Worm (Caenorhabditis elegans): ENCODE data around the gene T09F5.20.
"Not testable (repeated sequence)": the region's sequence is repeated elsewhere in the genome, so short reads cannot be mapped to it uniquely, and the experiment has no call there.

The T09F5.20 gene

DNA sequence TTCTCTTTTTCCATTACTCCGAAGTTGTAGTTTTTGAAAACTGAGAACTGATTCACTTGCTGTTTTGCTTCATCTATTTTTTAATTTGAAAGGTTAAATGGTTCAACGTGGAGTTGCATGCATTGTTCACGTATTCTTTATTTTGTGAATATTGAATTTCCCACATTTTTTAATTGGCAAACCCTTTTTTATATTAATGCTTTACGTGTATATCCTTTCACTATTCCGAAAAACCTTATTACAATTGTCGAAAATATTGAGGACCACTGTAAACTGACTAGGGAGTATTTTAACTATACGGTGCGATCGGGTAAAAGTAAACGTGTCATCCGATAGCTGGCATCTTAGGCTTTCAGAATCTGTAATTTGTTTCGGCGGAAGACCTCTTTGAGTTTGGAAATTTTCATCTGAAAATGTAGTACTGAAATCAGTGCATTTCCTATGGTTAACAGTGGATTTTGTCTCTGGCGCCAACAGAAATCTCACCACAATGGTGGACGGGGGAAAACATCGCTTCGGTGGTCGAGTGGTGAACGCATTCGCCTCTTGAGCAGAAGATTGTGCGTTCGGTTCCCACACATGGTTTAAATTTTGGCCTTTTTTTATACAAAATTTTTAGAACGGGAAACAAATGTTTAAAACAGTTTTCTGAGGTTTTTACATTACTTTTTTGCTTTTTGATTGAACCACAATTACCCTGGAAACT, 41.6 kb downstream of the T09F5.20 start, which contains the start of gene C01G10.14:
C01G10.14 (minus strand) TSS at position 51 of the 706 bp plus-strand sequence.
- TF ChIP-seq mab-9 (GFP tag; IDR thresholded peaks at IDR 0.05); ceh-63 (GFP tag; optimal IDR thresholded peaks at IDR 0.05); nhr-12 (tag; optimal IDR thresholded peaks at IDR 0.05): not testable (repeated sequence)

DNA sequence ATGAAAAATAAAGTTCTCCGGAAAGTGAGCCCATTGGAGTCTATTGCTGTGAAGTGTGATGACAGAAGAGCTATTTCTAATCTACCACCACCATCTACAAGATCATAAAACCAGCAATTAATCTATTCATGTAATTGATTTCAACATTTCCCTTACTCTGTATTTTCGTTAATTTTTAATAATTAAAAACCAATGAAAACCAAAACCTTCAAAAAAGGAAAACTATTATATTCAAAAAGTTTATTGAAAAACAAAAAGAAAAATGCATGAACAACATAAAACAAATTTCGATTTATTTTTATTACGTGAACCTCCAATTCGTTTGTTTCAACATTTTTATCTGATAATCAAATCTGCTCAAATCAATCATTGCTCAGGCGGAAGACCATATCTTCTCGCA, 48.2 kb downstream of the T09F5.20 start, which contains the start of gene C01G10.1:
C01G10.1 (plus strand) TSS at position 301 of the 400 bp plus-strand sequence.
- TF ChIP-seq skn-1 (tag; optimal IDR thresholded peaks at IDR 0.05), result no peak
- no peak for TF ChIP-seq irx-1 (tag; optimal IDR thresholded peaks at IDR 0.05)
- no peak for TF ChIP-seq lin-14 (GFP tag; optimal IDR thresholded peaks at IDR 0.05)
- TF ChIP-seq hlh-17 (GFP tag; optimal IDR thresholded peaks at IDR 0.05; ENCODE audit: borderline replicate concordance), result no peak
- TF ChIP-seq C34B4.2 (tag; optimal IDR thresholded peaks at IDR 0.05), result no peak
- no peak for TF ChIP-seq nhr-71 (tag; optimal IDR thresholded peaks at IDR 0.05)
- no peak for TF ChIP-seq sup-37 (GFP tag; optimal IDR thresholded peaks at IDR 0.05)
- no peak for TF ChIP-seq egl-13 (tag; optimal IDR thresholded peaks at IDR 0.05)
- no peak for TF ChIP-seq ama-1 (optimal IDR thresholded peaks at IDR 0.05)
